Worm (Caenorhabditis elegans): ENCODE results near the gene M163.8.
A peak's percentile ranks its signal among the peaks of the same experiment; 100 is the strongest.

Gene M163.8

DNA sequence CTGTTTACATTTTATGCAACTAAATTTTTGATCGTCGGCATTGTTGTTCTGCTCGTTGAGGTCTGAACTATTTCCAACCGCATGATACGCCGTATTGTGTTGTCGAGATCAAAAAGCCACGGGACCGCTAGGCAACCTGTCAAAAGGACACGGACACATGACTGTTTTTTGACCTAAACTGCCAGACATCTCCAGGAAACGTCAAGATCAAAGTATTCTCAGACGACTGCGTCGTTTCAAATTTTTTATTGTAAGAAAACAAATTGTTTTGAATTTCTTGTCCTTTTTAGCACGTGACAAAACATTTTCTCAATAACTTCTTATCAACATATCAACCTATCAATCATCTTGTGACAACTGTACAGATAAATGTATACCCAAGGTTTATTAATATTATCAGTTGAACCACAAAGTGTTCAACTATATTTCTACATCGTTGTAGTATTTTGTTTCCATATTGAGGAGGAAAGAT lies 17.2 kb downstream of the M163.8 start (continued):
- TF ChIP-seq skn-1 (tag; optimal IDR thresholded peaks at IDR 0.05) (no peak), lim-7 (GFP tag; IDR thresholded peaks at IDR 0.05) (no peak), nhr-77 (tag; optimal IDR thresholded peaks at IDR 0.05) (peak; percentile 76), daf-16 (GFP tag; optimal IDR thresholded peaks at IDR 0.05) (peak in 1 of 2 experiments; percentile 54), daf-16 (tag; optimal IDR thresholded peaks at IDR 0.05) (peak; percentile 95), zip-2 (tag; optimal IDR thresholded peaks at IDR 0.05) (no peak), php-3 (GFP tag; IDR thresholded peaks at IDR 0.05) (peak; percentile 97), jun-1 (tag; optimal IDR thresholded peaks at IDR 0.05) (no peak), gei-8 (GFP tag; optimal IDR thresholded peaks at IDR 0.05) (peak; percentile 77), mxl-2 (GFP tag; conservative IDR thresholded peaks at IDR 0.05) (no peak), sdz-12 (GFP tag; optimal IDR thresholded peaks at IDR 0.05) (no peak), madf-5 (GFP tag; IDR thresholded peaks at IDR 0.05) (no peak), F37D6.2 (tag; optimal IDR thresholded peaks at IDR 0.05) (no peak), dmd-8 (GFP tag; IDR thresholded peaks at IDR 0.05) (no peak), ceh-28 (tag; optimal IDR thresholded peaks at IDR 0.05) (no peak), lin-38 (GFP tag; IDR thresholded peaks at IDR 0.05) (peak; percentile 47; the same call in 1 of the 2 replicates), spr-1 (tag; optimal IDR thresholded peaks at IDR 0.05) (peak; percentile 19), daf-8 (GFP tag; IDR thresholded peaks at IDR 0.05) (no peak), egl-27 (tag; optimal IDR thresholded peaks at IDR 0.05) (no peak), hlh-11 (tag; optimal IDR thresholded peaks at IDR 0.05) (peak; percentile 95), ZK546.5 (tag; optimal IDR thresholded peaks at IDR 0.05) (no peak), vab-7 (GFP tag; IDR thresholded peaks at IDR 0.05) (no peak), hif-1 (tag; optimal IDR thresholded peaks at IDR 0.05) (peak in 1 of 2 experiments; percentile 71), ztf-7 (tag; optimal IDR thresholded peaks at IDR 0.05) (no peak), R02D3.7 (tag; optimal IDR thresholded peaks at IDR 0.05) (no peak), lin-15B (tag; optimal IDR thresholded peaks at IDR 0.05) (no peak), zip-11 (GFP tag; IDR thresholded peaks at IDR 0.05) (no peak), nhr-111 (GFP tag; optimal IDR thresholded peaks at IDR 0.05) (no peak), dmd-6 (GFP tag; IDR thresholded peaks at IDR 0.05) (peak; percentile 94), pqm-1 (tag; optimal IDR thresholded peaks at IDR 0.05) (peak; percentile 76), tra-1 (GFP tag; IDR thresholded peaks at IDR 0.05) (peak; percentile 71; the same call in 1 of the 2 replicates), ztf-11 (tag; optimal IDR thresholded peaks at IDR 0.05) (no peak), fos-1 (tag; optimal IDR thresholded peaks at IDR 0.05) (no peak), ceh-32 (tag; optimal IDR thresholded peaks at IDR 0.05; ENCODE audit: poor library complexity) (no peak), tag-97 (GFP tag; IDR thresholded peaks at IDR 0.05) (no peak), unc-39 (tag; optimal IDR thresholded peaks at IDR 0.05) (no peak), daf-12 (tag; optimal IDR thresholded peaks at IDR 0.05) (no peak), nhr-11 (tag; optimal IDR thresholded peaks at IDR 0.05) (no peak), nhr-42 (GFP tag; IDR thresholded peaks at IDR 0.05) (no peak), unc-62 (GFP tag; optimal IDR thresholded peaks at IDR 0.05 in 1 of 2) (peak; percentile 57 to 99), unc-62 (tag; optimal IDR thresholded peaks at IDR 0.05) (no peak), F44E2.7 (GFP tag; IDR thresholded peaks at IDR 0.05) (no peak), ctbp-1 (GFP tag; IDR thresholded peaks at IDR 0.05) (no peak), lir-3 (tag; optimal IDR thresholded peaks at IDR 0.05) (no peak), attf-4 (tag; optimal IDR thresholded peaks at IDR 0.05) (no peak), nhr-41 (GFP tag; IDR thresholded peaks at IDR 0.05) (no peak), pha-4 (GFP tag; IDR thresholded peaks at IDR 0.05) (no peak), pha-4 (tag; optimal IDR thresholded peaks at IDR 0.05) (no peak), mes-2 (tag; optimal IDR thresholded peaks at IDR 0.05; ENCODE audit: poor library complexity, severe bottlenecking) (no peak), nhr-48 (tag; optimal IDR thresholded peaks at IDR 0.05) (peak; percentile 92), ZK337.2 (GFP tag; IDR thresholded peaks at IDR 0.05) (no peak), unc-130 (GFP tag; optimal IDR thresholded peaks at IDR 0.05) (no peak), hmg-1.1 (GFP tag; IDR thresholded peaks at IDR 0.05) (no peak), mep-1 (tag; optimal IDR thresholded peaks at IDR 0.05) (peak; percentile 80)

Measured in whole organism, L4 larva.